Worm (Caenorhabditis elegans) whole organism, late embryonic: ENCODE data around the gene F26D10.13.

ENCODE experiments used
- F13H6.1 ChIP-seq: sonication (generic microtip); optimal IDR thresholded peaks from 2 replicates; lab custom pipeline; 2016; ENCODE audit warnings: missing genetic modification characterization, missing compliant biosample characterization
- K02D7.2 ChIP-seq: sonication (generic microtip); optimal IDR thresholded peaks from 2 replicates; lab custom pipeline; 2017; ENCODE audit warnings: mild to moderate bottlenecking, missing genetic modification characterization, missing compliant biosample characterization
- K09A11.1 ChIP-seq: sonication (generic microtip); optimal IDR thresholded peaks from 2 replicates; lab custom pipeline; 2017; ENCODE audit warnings: antibody characterized with exemption, mild to moderate bottlenecking, missing genetic modification characterization, missing compliant biosample characterization; ENCODE audit not compliant: insufficient read depth
- T23F11.4 ChIP-seq: fragments of 200-800 bp; sonication (Bioruptor generic); optimal IDR thresholded peaks from 2 replicates; lab custom pipeline; 2018; ENCODE audit warnings: mild to moderate bottlenecking, missing genetic modification characterization, missing compliant biosample characterization
- Y22D7AL.16 ChIP-seq: sonication (generic microtip); optimal IDR thresholded peaks from 2 replicates; lab custom pipeline; 2016; ENCODE audit warnings: missing genetic modification characterization, missing compliant biosample characterization
- ama-1 ChIP-seq: fragments of 150-350 bp; optimal IDR thresholded peaks from 2 replicates; lab custom pipeline; 2014
- ceh-14 ChIP-seq: sonication (generic microtip); optimal IDR thresholded peaks from 2 replicates; lab custom pipeline; 2016; ENCODE audit warnings: missing genotype, missing genetic modification characterization, missing compliant biosample characterization
- ceh-18 ChIP-seq: sonication (generic microtip); optimal IDR thresholded peaks from 2 replicates; lab custom pipeline; 2016; ENCODE audit warnings: missing genetic modification characterization, missing compliant biosample characterization
- ceh-19 ChIP-seq: fragments of 200-800 bp; sonication (Bioruptor generic); optimal IDR thresholded peaks from 2 replicates; lab custom pipeline; 2018; ENCODE audit warnings: mild to moderate bottlenecking, missing genetic modification characterization, missing compliant biosample characterization
- ceh-2 ChIP-seq: sonication (generic microtip); optimal IDR thresholded peaks from 2 replicates; lab custom pipeline; 2016; ENCODE audit warnings: missing genotype, missing genetic modification characterization, missing compliant biosample characterization
- ceh-22 ChIP-seq: sonication (generic microtip); optimal IDR thresholded peaks from 2 replicates; lab custom pipeline; 2017; ENCODE audit warnings: missing biosample characterization, missing genetic modification characterization
- ceh-30 ChIP-seq: fragments of 150-350 bp; optimal IDR thresholded peaks from 2 replicates; lab custom pipeline; 2014; ENCODE audit warnings: missing biosample characterization, missing genetic modification characterization
- ceh-31 ChIP-seq: sonication (generic microtip); optimal IDR thresholded peaks from 2 replicates; lab custom pipeline; 2016; ENCODE audit warnings: missing genetic modification characterization, missing compliant biosample characterization
- ceh-45 ChIP-seq: fragments of 200-800 bp; sonication (Bioruptor generic); IDR thresholded peaks from 2 replicates; pipeline ENCODE4 v1.3.6; 2022; ENCODE audit warnings: missing genetic modification reagents, missing genetic modification characterization, missing compliant biosample characterization
- ceh-6 ChIP-seq: fragments of 200-800 bp; sonication (Bioruptor generic); optimal IDR thresholded peaks from 2 replicates; lab custom pipeline; 2018; ENCODE audit warnings: mild to moderate bottlenecking, missing genetic modification characterization, missing compliant biosample characterization
- che-1 ChIP-seq: sonication (generic microtip); optimal IDR thresholded peaks from 2 replicates; lab custom pipeline; 2016; ENCODE audit warnings: mild to moderate bottlenecking, missing genetic modification characterization, missing compliant biosample characterization
- dve-1 ChIP-seq: sonication (generic microtip); optimal IDR thresholded peaks from 2 replicates; lab custom pipeline; 2017; ENCODE audit warnings: antibody characterized with exemption, mild to moderate bottlenecking, missing genetic modification characterization, missing compliant biosample characterization
- ets-4 ChIP-seq: sonication (generic microtip); optimal IDR thresholded peaks from 2 replicates; lab custom pipeline; 2016; ENCODE audit warnings: missing genetic modification characterization, missing compliant biosample characterization
- eyg-1 ChIP-seq: sonication (generic microtip); optimal IDR thresholded peaks from 2 replicates; lab custom pipeline; 2016; ENCODE audit warnings: missing genotype, missing genetic modification characterization, missing compliant biosample characterization
- gmeb-2 ChIP-seq: sonication (generic microtip); optimal IDR thresholded peaks from 2 replicates; lab custom pipeline; 2016; ENCODE audit warnings: missing genetic modification characterization, inconsistent platforms, missing compliant biosample characterization
- hlh-13 ChIP-seq: fragments of 200-800 bp; sonication (Bioruptor generic); optimal IDR thresholded peaks from 2 replicates; lab custom pipeline; 2018; ENCODE audit warnings: mild to moderate bottlenecking, missing genetic modification characterization, missing compliant biosample characterization
- hlh-15 ChIP-seq: sonication (generic microtip); optimal IDR thresholded peaks from 2 replicates; lab custom pipeline; 2016; ENCODE audit warnings: missing genetic modification characterization, missing compliant biosample characterization
- hlh-30 ChIP-seq: sonication (generic microtip); optimal IDR thresholded peaks from 2 replicates; lab custom pipeline; 2017; ENCODE audit warnings: antibody characterized with exemption, missing genetic modification characterization, missing compliant biosample characterization; ENCODE audit not compliant: insufficient read depth
- hlh-8 ChIP-seq: sonication (generic microtip); optimal IDR thresholded peaks from 2 replicates; lab custom pipeline; 2016; ENCODE audit warnings: missing genotype, missing genetic modification characterization, missing compliant biosample characterization
- madf-2 ChIP-seq: sonication (generic microtip); optimal IDR thresholded peaks from 2 replicates; lab custom pipeline; 2017; ENCODE audit warnings: missing genetic modification characterization, missing compliant biosample characterization
- mec-3 ChIP-seq: sonication (generic microtip); optimal IDR thresholded peaks from 2 replicates; lab custom pipeline; 2016; ENCODE audit warnings: borderline replicate concordance, missing genetic modification characterization, missing compliant biosample characterization
- nfya-1 ChIP-seq: sonication (generic microtip); optimal IDR thresholded peaks from 2 replicates; lab custom pipeline; 2017; ENCODE audit warnings: missing genetic modification characterization, mild to moderate bottlenecking, missing compliant biosample characterization, antibody characterized with exemption, moderate library complexity
- nhr-232 ChIP-seq: sonication (generic microtip); optimal IDR thresholded peaks from 2 replicates; lab custom pipeline; 2016; ENCODE audit warnings: missing genetic modification characterization, missing compliant biosample characterization
- npax-4 ChIP-seq: sonication (generic microtip); optimal IDR thresholded peaks from 2 replicates; lab custom pipeline; 2016; ENCODE audit warnings: missing genetic modification characterization, missing compliant biosample characterization
- pax-1 ChIP-seq: fragments of 150-350 bp; optimal IDR thresholded peaks from 2 replicates; lab custom pipeline; 2014; ENCODE audit warnings: missing biosample characterization, missing genetic modification characterization
- pha-2 ChIP-seq: sonication (generic microtip); optimal IDR thresholded peaks from 2 replicates; lab custom pipeline; 2017; ENCODE audit warnings: mild to moderate bottlenecking, missing genetic modification characterization, missing compliant biosample characterization
- pha-4 ChIP-seq: fragments of 150-350 bp; optimal IDR thresholded peaks from 2 replicates; lab custom pipeline; 2018; ENCODE audit warnings: missing biosample characterization, missing genetic modification reagents, missing genetic modification characterization
- pqm-1 ChIP-seq: sonication (generic microtip); optimal IDR thresholded peaks from 2 replicates; lab custom pipeline; 2016; ENCODE audit warnings: missing genetic modification characterization, missing compliant biosample characterization
- sox-4 ChIP-seq: sonication (generic microtip); optimal IDR thresholded peaks from 2 replicates; lab custom pipeline; 2017; ENCODE audit warnings: mild to moderate bottlenecking, missing genetic modification characterization, inconsistent platforms, missing compliant biosample characterization
- tbx-2 ChIP-seq: sonication (generic microtip); optimal IDR thresholded peaks from 2 replicates; lab custom pipeline; 2016; ENCODE audit warnings: missing genetic modification characterization, missing compliant biosample characterization
- tbx-7 ChIP-seq: sonication (generic microtip); optimal IDR thresholded peaks from 2 replicates; lab custom pipeline; 2016; ENCODE audit warnings: missing genotype, missing genetic modification characterization, missing compliant biosample characterization
- ttx-3 ChIP-seq: sonication (generic microtip); optimal IDR thresholded peaks from 2 replicates; lab custom pipeline; 2016; ENCODE audit warnings: missing genetic modification reagents, missing genetic modification characterization, missing compliant biosample characterization
- unc-42 ChIP-seq: sonication (generic microtip); optimal IDR thresholded peaks from 2 replicates; lab custom pipeline; 2016; ENCODE audit warnings: missing genotype, missing genetic modification characterization, missing compliant biosample characterization
- unc-55 ChIP-seq: sonication (generic microtip); optimal IDR thresholded peaks from 2 replicates; lab custom pipeline; 2017; ENCODE audit warnings: missing biosample characterization, missing genetic modification reagents, missing genetic modification characterization
- unc-86 ChIP-seq: sonication (generic microtip); optimal IDR thresholded peaks from 2 replicates; lab custom pipeline; 2016; ENCODE audit warnings: missing genetic modification characterization, missing compliant biosample characterization
- ztf-16 ChIP-seq: sonication (generic microtip); optimal IDR thresholded peaks from 2 replicates; lab custom pipeline; 2017; ENCODE audit warnings: missing genetic modification characterization, missing compliant biosample characterization

The F26D10.13 gene

ce11 chrIV:17293679-17294078, 29.1 kb upstream of the F26D10.13 start:
- no peak for TF ChIP-seq pqm-1 (tag; lab: Kevin White, UChicago)
- no peak for TF ChIP-seq K09A11.1 (tag; lab: Kevin White, UChicago)
- TF ChIP-seq K02D7.2 = no peak
- peak; percentile 18 for TF ChIP-seq unc-55 (GFP tag; lab: Kevin White, UChicago)

DNA sequence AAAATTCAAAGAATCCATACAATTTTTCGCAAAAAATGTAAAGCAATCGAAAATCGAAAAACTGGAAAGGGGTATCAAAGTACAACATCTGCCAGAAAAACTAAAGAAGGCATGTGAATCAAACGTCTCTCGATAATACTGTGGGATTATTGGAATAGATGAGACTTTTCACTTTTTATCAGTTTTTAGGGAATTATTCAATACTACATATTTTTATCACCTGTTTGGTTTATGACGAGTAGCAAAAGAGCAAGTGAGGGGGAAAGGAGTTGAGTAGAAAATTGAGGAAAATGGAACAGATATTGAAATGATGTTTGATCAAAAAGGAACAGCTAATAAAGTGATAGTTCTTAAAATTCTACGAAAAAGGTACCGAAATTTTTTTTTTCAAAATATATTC, 28.5 kb upstream of the F26D10.13 start:
- TF ChIP-seq ceh-45 (GFP tag; lab: Robert Waterston, UW) = no peak
- no peak for TF ChIP-seq ceh-6 (GFP tag; lab: Kevin White, UChicago)
- TF ChIP-seq tbx-7 = no peak
- no peak for TF ChIP-seq gmeb-2 (tag; lab: Kevin White, UChicago)
- no peak for TF ChIP-seq hlh-30 (tag; lab: Kevin White, UChicago)
- no peak for TF ChIP-seq ceh-2 (tag; lab: Kevin White, UChicago)
- no peak for TF ChIP-seq pha-2 (tag; lab: Kevin White, UChicago)
- TF ChIP-seq eyg-1 = no peak
- no peak for TF ChIP-seq F13H6.1 (tag; lab: Kevin White, UChicago)

ce11 chrIV:17292350-17292749, 27.7 kb upstream of the F26D10.13 start:
- TF ChIP-seq nfya-1 (tag; lab: Kevin White, UChicago) (no peak), nhr-232 (tag; lab: Kevin White, UChicago) (no peak), hlh-13 (GFP tag; lab: Kevin White, UChicago) (no peak), hlh-8 (tag; lab: Kevin White, UChicago) (no peak), che-1 (tag; lab: Kevin White, UChicago) (no peak), ceh-14 (tag; lab: Kevin White, UChicago) (no peak), ceh-30 (no peak), K02D7.2 (no peak), tbx-2 (tag; lab: Kevin White, UChicago) (no peak), Y22D7AL.16 (tag; lab: Kevin White, UChicago) (no peak), ets-4 (tag; lab: Kevin White, UChicago) (no peak), ceh-31 (tag; lab: Kevin White, UChicago) (no peak), sox-4 (tag; lab: Kevin White, UChicago) (no peak), unc-42 (tag; lab: Kevin White, UChicago) (no peak), pha-4 (tag; lab: Kevin White, UChicago) (no peak), pqm-1 (tag; lab: Kevin White, UChicago) (no peak), ttx-3 (tag; lab: Kevin White, UChicago) (no peak), ceh-19 (no peak)

- peak; percentile 72 for TF ChIP-seq unc-42 (tag; lab: Kevin White, UChicago)
- TF ChIP-seq hlh-15 (tag; lab: Kevin White, UChicago) = no peak
- no peak for TF ChIP-seq dve-1 (tag; lab: Kevin White, UChicago)
- TF ChIP-seq madf-2 (tag; lab: Kevin White, UChicago) = no peak
Observed at ce11 chrIV:17291629-17292199, 27.1 kb upstream of the F26D10.13 start, which contains the start of the genes T28F3.11 and slc-17.4. Gene T28F3.11, minus strand, starts transcription at chrIV:17291679. Gene slc-17.4, minus strand, starts transcription at chrIV:17291733.

DNA sequence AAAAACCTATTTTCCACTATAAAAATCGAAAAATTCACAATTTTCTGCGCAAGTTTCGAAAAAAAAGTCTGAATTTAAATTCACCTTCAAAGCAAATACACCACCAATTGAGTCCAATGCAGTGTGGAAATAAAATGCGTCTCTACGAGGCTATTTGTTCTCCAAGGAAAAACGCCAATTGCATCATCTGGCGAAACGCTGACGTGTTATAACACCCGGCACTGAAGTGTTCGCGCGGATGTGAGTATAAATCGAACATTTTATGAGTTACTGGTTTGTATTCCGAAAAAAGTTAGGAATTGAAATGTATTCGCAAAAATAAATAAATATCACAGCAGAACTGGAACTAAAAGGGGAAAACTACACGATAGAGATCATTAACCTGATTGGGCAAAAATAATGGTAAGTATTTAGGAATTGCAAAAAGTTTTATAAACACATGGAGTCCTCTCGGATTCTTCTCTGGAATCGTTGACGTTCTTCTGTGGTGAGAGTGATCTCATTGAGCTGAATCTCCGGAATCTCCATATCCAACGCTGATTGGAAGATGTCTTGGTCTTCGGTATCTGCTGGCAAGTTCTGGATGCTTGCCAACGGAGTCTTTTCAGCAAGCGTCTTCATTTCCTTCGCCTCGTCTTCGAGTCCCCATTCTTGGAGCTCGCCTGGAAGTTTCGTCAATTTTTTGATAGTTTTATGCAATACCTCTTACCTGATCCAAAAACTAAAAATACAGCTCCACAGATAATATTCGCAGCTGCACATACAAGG, 23.5 kb upstream of the F26D10.13 start, which contains the start of gene zipt-7.1:
TSS of gene zipt-7.1 (minus strand) at position 232 of the 768 bp plus-strand sequence.
- TF ChIP-seq unc-86 = no peak
- no peak for TF ChIP-seq mec-3 (tag; lab: Kevin White, UChicago)
- no peak for TF ChIP-seq npax-4 (tag; lab: Kevin White, UChicago)
- no peak for TF ChIP-seq pha-2 (tag; lab: Kevin White, UChicago)
- TF ChIP-seq hlh-15 (tag; lab: Kevin White, UChicago) = no peak
- TF ChIP-seq ztf-16 = no peak
- TF ChIP-seq K09A11.1 (tag; lab: Kevin White, UChicago) = no peak
- TF ChIP-seq ceh-6 (GFP tag; lab: Kevin White, UChicago) = no peak
- no peak for TF ChIP-seq pax-1
- no peak for TF ChIP-seq ceh-31 (tag; lab: Kevin White, UChicago)
- TF ChIP-seq sox-4 (tag; lab: Kevin White, UChicago) = no peak
- TF ChIP-seq ceh-2 (tag; lab: Kevin White, UChicago) = no peak
- TF ChIP-seq ama-1 (lab: Kevin White, UChicago) = no peak
- TF ChIP-seq ceh-22 (tag; lab: Kevin White, UChicago) = no peak
- no peak for TF ChIP-seq pha-4 (tag; lab: Kevin White, UChicago)
- TF ChIP-seq T23F11.4 (GFP tag; lab: Kevin White, UChicago) = no peak
- TF ChIP-seq ceh-18 (tag; lab: Kevin White, UChicago) = no peak
